Worm (Caenorhabditis elegans): ENCODE data around the gene C07G1.7.

ce11 chrIV:8247341-8247740 is 35.7 kb upstream of the C07G1.7 start:
- peak; percentile 37 for TF ChIP-seq nhr-25 (tag; optimal IDR thresholded peaks at IDR 0.05)
- TF ChIP-seq unc-62 (GFP tag; optimal IDR thresholded peaks at IDR 0.05): no peak
- TF ChIP-seq sma-3 (GFP tag; optimal IDR thresholded peaks at IDR 0.05): no peak
- no peak for TF ChIP-seq nhr-23 (tag; optimal IDR thresholded peaks at IDR 0.05)
- no peak for TF ChIP-seq nhr-12 (tag; optimal IDR thresholded peaks at IDR 0.05)
- TF ChIP-seq blmp-1 (tag; optimal IDR thresholded peaks at IDR 0.05; ENCODE audit: insufficient read depth): no peak
- no peak for TF ChIP-seq mbf-1 (tag; optimal IDR thresholded peaks at IDR 0.05)
- no peak for TF ChIP-seq nhr-21 (tag; optimal IDR thresholded peaks at IDR 0.05)
- TF ChIP-seq egl-27 (tag; optimal IDR thresholded peaks at IDR 0.05): no peak
- no peak for TF ChIP-seq mdl-1 (tag; optimal IDR thresholded peaks at IDR 0.05)
- TF ChIP-seq snpc-4 (tag; optimal IDR thresholded peaks at IDR 0.05): no peak
- TF ChIP-seq ZK546.5 (tag; optimal IDR thresholded peaks at IDR 0.05): no peak
- no peak for TF ChIP-seq ama-1 (optimal IDR thresholded peaks at IDR 0.05)

Measured in whole organism, L2 larva.